Fruit fly (Drosophila melanogaster) whole organism, embryonic: ENCODE results near the gene CG11698.

Source experiments
- Bdp1 ChIP-seq: fragments of 200-800 bp; sonication (Bioruptor generic); optimal IDR thresholded peaks from 3 replicates; lab custom pipeline; 2016; ENCODE audit warnings: missing biosample characterization, missing genetic modification characterization
- CG10462 ChIP-seq: fragments of 200-800 bp; sonication (Bioruptor generic); optimal IDR thresholded peaks from 2 replicates; lab custom pipeline; 2016; ENCODE audit warnings: missing biosample characterization, missing genetic modification characterization
- CG10543 ChIP-seq: fragments of 200-800 bp; sonication (Bioruptor generic); optimal IDR thresholded peaks from 3 replicates; lab custom pipeline; 2017; ENCODE audit warnings: missing biosample characterization, mild to moderate bottlenecking, missing genetic modification characterization, moderate library complexity
- CG11247 ChIP-seq: fragments of 200-800 bp; sonication (Bioruptor generic); IDR thresholded peaks from 2 replicates; pipeline ENCODE4 v1.3.6; 2022; ENCODE audit warnings: missing biosample characterization, missing genetic modification characterization
- CG11560 ChIP-seq: fragments of 200-800 bp; sonication (Bioruptor generic); IDR thresholded peaks from 3 replicates; pipeline ENCODE4 v1.3.6; 2022; ENCODE audit warnings: missing biosample characterization, missing genetic modification characterization
- CG14667 ChIP-seq: fragments of 200-800 bp; sonication (Bioruptor generic); IDR thresholded peaks from 2 replicates; pipeline ENCODE4 v1.3.6; 2022; ENCODE audit warnings: missing biosample characterization, missing genetic modification characterization
- CG15011 ChIP-seq: fragments of 200-800 bp; sonication (Bioruptor generic); optimal IDR thresholded peaks from 3 replicates; lab custom pipeline; 2018; ENCODE audit warnings: missing biosample characterization, mild to moderate bottlenecking, missing genetic modification characterization
- CG15479 ChIP-seq: fragments of 200-800 bp; sonication (Bioruptor generic); optimal IDR thresholded peaks from 3 replicates; lab custom pipeline; 2019; ENCODE audit warnings: missing biosample characterization, mild to moderate bottlenecking, missing genetic modification characterization, moderate library complexity
- CG15696 ChIP-seq: fragments of 200-800 bp; sonication (Bioruptor generic); optimal IDR thresholded peaks from 2 replicates; lab custom pipeline; 2019; ENCODE audit warnings: missing biosample characterization, mild to moderate bottlenecking, missing genetic modification characterization, moderate library complexity
- CG1602 ChIP-seq: fragments of 200-800 bp; sonication (Bioruptor generic); optimal IDR thresholded peaks from 3 replicates; lab custom pipeline; 2016; ENCODE audit warnings: missing biosample characterization, missing genetic modification characterization
- CG16779 ChIP-seq: fragments of 200-800 bp; sonication (Bioruptor generic); IDR thresholded peaks from 2 replicates; pipeline ENCODE4 v1.3.6; 2022; ENCODE audit warnings: missing biosample characterization, missing genetic modification characterization
- CG17361 ChIP-seq: fragments of 200-800 bp; sonication (Bioruptor generic); IDR thresholded peaks from 3 replicates; pipeline ENCODE4 v1.3.6; 2022; ENCODE audit warnings: missing biosample characterization, missing genetic modification characterization
- CG2678 ChIP-seq: fragments of 200-800 bp; sonication (Bioruptor generic); optimal IDR thresholded peaks from 3 replicates; lab custom pipeline; 2019; ENCODE audit warnings: missing biosample characterization, mild to moderate bottlenecking, missing genetic modification characterization, moderate library complexity
- CG30403 ChIP-seq: fragments of 200-800 bp; sonication (Bioruptor generic); optimal IDR thresholded peaks from 3 replicates; lab custom pipeline; 2016; ENCODE audit warnings: missing biosample characterization, missing genetic modification characterization
- CG33557 ChIP-seq: fragments of 200-800 bp; sonication (Bioruptor generic); optimal IDR thresholded peaks from 2 replicates; lab custom pipeline; 2019; ENCODE audit warnings: missing biosample characterization, mild to moderate bottlenecking, missing genetic modification characterization, moderate library complexity
- CG3838 ChIP-seq: fragments of 200-800 bp; sonication (Bioruptor generic); optimal IDR thresholded peaks from 3 replicates; lab custom pipeline; 2016; ENCODE audit warnings: missing biosample characterization, missing genetic modification characterization
- CG3995 ChIP-seq: fragments of 200-800 bp; sonication (Bioruptor generic); optimal IDR thresholded peaks from 3 replicates; lab custom pipeline; 2016; ENCODE audit warnings: missing biosample characterization, missing genetic modification characterization
- CG6272 ChIP-seq: fragments of 200-800 bp; sonication (Bioruptor generic); IDR thresholded peaks from 2 replicates; pipeline ENCODE4 v1.3.6; 2022; ENCODE audit warnings: missing biosample characterization, missing genetic modification characterization
- CG9727 ChIP-seq: fragments of 200-800 bp; sonication (Bioruptor generic); optimal IDR thresholded peaks from 3 replicates; lab custom pipeline; 2017; ENCODE audit warnings: missing biosample characterization, mild to moderate bottlenecking, missing genetic modification characterization
- CG9797 ChIP-seq: fragments of 200-800 bp; sonication (Bioruptor generic); optimal IDR thresholded peaks from 3 replicates; lab custom pipeline; 2018; ENCODE audit warnings: missing biosample characterization, mild to moderate bottlenecking, missing genetic modification characterization
- CG9932 ChIP-seq: fragments of 200-800 bp; sonication (Bioruptor generic); IDR thresholded peaks from 2 replicates; pipeline ENCODE4 v1.3.6; 2022; ENCODE audit warnings: missing biosample characterization, missing genetic modification characterization
- Dad ChIP-seq: fragments of 200-800 bp; sonication (Bioruptor generic); optimal IDR thresholded peaks from 3 replicates; lab custom pipeline; 2016; ENCODE audit warnings: missing biosample characterization, missing genetic modification characterization
- ERR ChIP-seq: fragments of 200-800 bp; sonication (Bioruptor generic); optimal IDR thresholded peaks from 2 replicates; lab custom pipeline; 2016; ENCODE audit warnings: missing biosample characterization, missing genetic modification characterization
- Gug ChIP-seq: fragments of 200-800 bp; sonication (Bioruptor generic); IDR thresholded peaks from 4 replicates; pipeline ENCODE4 v1.3.6; 2022; ENCODE audit warnings: missing biosample characterization, missing genetic modification characterization
- HLH3B ChIP-seq: fragments of 200-800 bp; sonication (Bioruptor generic); IDR thresholded peaks from 2 replicates; pipeline ENCODE4 v1.3.6; 2022; ENCODE audit warnings: missing biosample characterization, missing genetic modification characterization
- HLH54F ChIP-seq: fragments of 200-800 bp; sonication (Bioruptor generic); optimal IDR thresholded peaks from 3 replicates; lab custom pipeline; 2016; ENCODE audit warnings: missing biosample characterization, missing genetic modification characterization
- NfI ChIP-seq: fragments of 200-800 bp; sonication (Bioruptor generic); optimal IDR thresholded peaks from 3 replicates; lab custom pipeline; 2018; ENCODE audit warnings: missing biosample characterization, mild to moderate bottlenecking, missing genetic modification characterization, moderate library complexity
- Side ChIP-seq: fragments of 200-800 bp; sonication (Bioruptor generic); optimal IDR thresholded peaks from 2 replicates; lab custom pipeline; 2016; ENCODE audit warnings: missing biosample characterization, missing genetic modification characterization
- amos ChIP-seq: fragments of 200-800 bp; sonication (Bioruptor generic); IDR thresholded peaks from 2 replicates; pipeline ENCODE4 v1.3.6; 2022; ENCODE audit warnings: missing biosample characterization, missing genetic modification characterization; ENCODE audit not compliant: partially characterized antibody
- chm ChIP-seq: fragments of 200-800 bp; sonication (Bioruptor generic); IDR thresholded peaks from 2 replicates; pipeline ENCODE4 v1.3.6; 2022; ENCODE audit warnings: missing biosample characterization, missing genetic modification characterization
- dimm ChIP-seq: fragments of 200-800 bp; sonication (Bioruptor generic); IDR thresholded peaks from 2 replicates; pipeline ENCODE4 v1.3.6; 2022; ENCODE audit warnings: missing biosample characterization, missing genetic modification characterization
- dmrt99B ChIP-seq: fragments of 200-800 bp; sonication (Bioruptor generic); optimal IDR thresholded peaks from 2 replicates; lab custom pipeline; 2018; ENCODE audit warnings: missing biosample characterization, mild to moderate bottlenecking, missing genetic modification characterization, moderate library complexity
- emc ChIP-seq: fragments of 200-800 bp; sonication (Bioruptor generic); optimal IDR thresholded peaks from 2 replicates; lab custom pipeline; 2016; ENCODE audit warnings: missing biosample characterization, missing genetic modification characterization
- esg ChIP-seq: fragments of 200-800 bp; sonication (Bioruptor generic); conservative IDR thresholded peaks from 2 replicates; pipeline ENCODE4 v1.3.6; 2022; ENCODE audit warnings: missing biosample characterization, missing genetic modification characterization
- gcm ChIP-seq: fragments of 200-800 bp; sonication (Bioruptor generic); optimal IDR thresholded peaks from 2 replicates; lab custom pipeline; 2019; ENCODE audit warnings: missing biosample characterization, mild to moderate bottlenecking, missing genetic modification characterization, moderate library complexity
- gem ChIP-seq: fragments of 200-800 bp; sonication (Bioruptor generic); optimal IDR thresholded peaks from 2 replicates; lab custom pipeline; 2019; ENCODE audit warnings: missing biosample characterization, mild to moderate bottlenecking, missing genetic modification characterization, moderate library complexity
- grn ChIP-seq: fragments of 200-800 bp; sonication (Bioruptor generic); optimal IDR thresholded peaks from 3 replicates; lab custom pipeline; 2017; ENCODE audit warnings: missing biosample characterization, missing genetic modification characterization
- hbn ChIP-seq: fragments of 200-800 bp; sonication (Bioruptor generic); IDR thresholded peaks from 2 replicates; pipeline ENCODE4 v1.3.6; 2022; ENCODE audit warnings: missing biosample characterization, missing genetic modification characterization; ENCODE audit not compliant: partially characterized antibody
- knrl ChIP-seq: fragments of 200-800 bp; sonication (Bioruptor generic); IDR thresholded peaks from 3 replicates; pipeline ENCODE4 v1.3.6; 2022; ENCODE audit warnings: missing biosample characterization, missing genetic modification characterization; ENCODE audit not compliant: partially characterized antibody
- lbe ChIP-seq: fragments of 200-800 bp; sonication (Bioruptor generic); optimal IDR thresholded peaks from 2 replicates; lab custom pipeline; 2016; ENCODE audit warnings: missing biosample characterization, mild to moderate bottlenecking, missing genetic modification characterization
- org-1 ChIP-seq: fragments of 200-800 bp; sonication (Bioruptor generic); optimal IDR thresholded peaks from 2 replicates; lab custom pipeline; 2017; ENCODE audit warnings: missing biosample characterization, missing genetic modification characterization
- pan ChIP-seq, 4 experiments: fragments of >200 bp in 3 of 4; fragments of 200-800 bp in 1 of 4; sonication (Bioruptor generic) in 1 of 4; optimal IDR thresholded peaks in 3 of 4; IDR thresholded peaks in 1 of 4; 2 replicates each; pipeline versions ENCODE4 v1.3.6 to Lab custom; 2017 to 2022; ENCODE audit warnings: missing biosample characterization in 2 of 4, missing genetic modification characterization in 2 of 4, mixed read lengths in 1 of 4
- pros ChIP-seq: fragments of 200-800 bp; sonication (Bioruptor generic); optimal IDR thresholded peaks from 3 replicates; lab custom pipeline; 2019; ENCODE audit warnings: missing biosample characterization, mild to moderate bottlenecking, missing genetic modification characterization, moderate library complexity
- pzg ChIP-seq: fragments of 200-800 bp; sonication (Bioruptor generic); optimal IDR thresholded peaks from 3 replicates; lab custom pipeline; 2018; ENCODE audit warnings: missing biosample characterization, mild to moderate bottlenecking, missing genetic modification characterization, moderate library complexity
- ro ChIP-seq: fragments of 200-800 bp; sonication (Bioruptor generic); IDR thresholded peaks from 2 replicates; pipeline ENCODE4 v1.3.6; 2022; ENCODE audit warnings: missing biosample characterization, missing genetic modification characterization
- schlank ChIP-seq: fragments of 200-800 bp; sonication (Bioruptor generic); optimal IDR thresholded peaks from 2 replicates; lab custom pipeline; 2018; ENCODE audit warnings: missing biosample characterization, mild to moderate bottlenecking, missing genetic modification characterization
- ssp ChIP-seq: fragments of 200-800 bp; sonication (Bioruptor generic); IDR thresholded peaks from 2 replicates; pipeline ENCODE4 v1.3.6; 2022; ENCODE audit warnings: missing biosample characterization, missing genetic modification characterization
- zen ChIP-seq: fragments of 200-800 bp; sonication (Bioruptor generic); optimal IDR thresholded peaks from 3 replicates; lab custom pipeline; 2018; ENCODE audit warnings: missing biosample characterization, mild to moderate bottlenecking, missing genetic modification characterization, moderate library complexity
- zen2 ChIP-seq: fragments of 200-800 bp; sonication (Bioruptor generic); IDR thresholded peaks from 3 replicates; pipeline ENCODE4 v1.3.6; 2022; ENCODE audit warnings: missing biosample characterization, missing genetic modification characterization; ENCODE audit not compliant: partially characterized antibody

The CG11698 gene

dm6 chr3R:8333768-8334470, 21.9 kb downstream of the CG11698 start, which contains the start of gene Poxm (continued):
- TF ChIP-seq emc (GFP tag; lab: Kevin White, UChicago), result no peak
- TF ChIP-seq pros (GFP tag; lab: Kevin White, UChicago), result no peak
- peak; percentile 96 for TF ChIP-seq CG2678 (tag; lab: Kevin White, UChicago)
- peak; percentile 90; the same call in 1 of the 2 replicates for TF ChIP-seq CG14667
- TF ChIP-seq Dad (GFP tag; lab: Kevin White, UChicago), result peak; percentile 75
- TF ChIP-seq knrl (GFP tag; lab: Robert Waterston, UW), result peak; percentile 69; the same call in 2 of the 3 replicates
- no peak for TF ChIP-seq hbn (GFP tag; lab: Robert Waterston, UW)
- peak; percentile 82 for TF ChIP-seq HLH3B (GFP tag; lab: Robert Waterston, UW)
- no peak for TF ChIP-seq ERR
- TF ChIP-seq CG3995 (GFP tag; lab: Kevin White, UChicago), result no peak
- no peak for TF ChIP-seq grn (GFP tag; lab: Kevin White, UChicago)
- TF ChIP-seq CG15011 (GFP tag; lab: Kevin White, UChicago), result peak; percentile 84
- peak; percentile 94 for TF ChIP-seq Gug (GFP tag; lab: Robert Waterston, UW)
- TF ChIP-seq gem, result peak; percentile 97
- peak; percentile 83 for TF ChIP-seq CG6272 (GFP tag; lab: Robert Waterston, UW)
- TF ChIP-seq CG11560 (tag; lab: Robert Waterston, UW), result peak; percentile 83
- no peak for TF ChIP-seq chm
- no peak for TF ChIP-seq pan (optimal IDR thresholded peaks at IDR 0.05; lab: Kevin White, UChicago)
- TF ChIP-seq pan (GFP tag; optimal IDR thresholded peaks at IDR 0.05 in 1 of 2, IDR thresholded peaks at IDR 0.05 in 1 of 2), result peak in 1 of 2 experiments; percentile 82
- TF ChIP-seq CG16779 (GFP tag; lab: Robert Waterston, UW), result no peak
- peak; percentile 84 for TF ChIP-seq CG10462 (GFP tag; lab: Kevin White, UChicago)
- TF ChIP-seq ro (GFP tag; lab: Robert Waterston, UW), result peak; percentile 86
- TF ChIP-seq CG9932 (GFP tag; lab: Robert Waterston, UW), result peak; percentile 71
- TF ChIP-seq CG10543 (GFP tag; lab: Kevin White, UChicago), result peak; percentile 85
- peak; percentile 95 for TF ChIP-seq dmrt99B (tag; lab: Kevin White, UChicago)
- TF ChIP-seq pzg (GFP tag; lab: Kevin White, UChicago), result no peak
- TF ChIP-seq HLH54F, result peak; percentile 41
- TF ChIP-seq zen (tag; lab: Kevin White, UChicago), result peak; percentile 91
- no peak for TF ChIP-seq zen2 (GFP tag; lab: Robert Waterston, UW)
- TF ChIP-seq CG11247 (GFP tag; lab: Robert Waterston, UW), result peak; percentile 63
- TF ChIP-seq dimm (GFP tag; lab: Robert Waterston, UW), result peak; percentile 55; the same call in 1 of the 2 replicates
- peak; percentile 96 for TF ChIP-seq CG9727 (GFP tag; lab: Kevin White, UChicago)
- peak; percentile 92 for TF ChIP-seq CG1602 (GFP tag; lab: Kevin White, UChicago)
- no peak; the same call in none of the 2 replicates for TF ChIP-seq amos (GFP tag; lab: Robert Waterston, UW)
- peak; percentile 88 for TF ChIP-seq CG33557
- peak; percentile 94 for TF ChIP-seq CG15696 (tag; lab: Kevin White, UChicago)
- TF ChIP-seq esg (GFP tag; lab: Robert Waterston, UW), result peak; percentile 88
- TF ChIP-seq gcm (GFP tag; lab: Kevin White, UChicago), result peak; percentile 86
- TF ChIP-seq ssp (GFP tag; lab: Robert Waterston, UW), result peak; percentile 89
- peak; percentile 44 for TF ChIP-seq Bdp1 (GFP tag; lab: Kevin White, UChicago)
- no peak for TF ChIP-seq CG15479 (GFP tag; lab: Kevin White, UChicago)
- peak; percentile 88 for TF ChIP-seq NfI (GFP tag; lab: Kevin White, UChicago)
- TF ChIP-seq Side (GFP tag; lab: Kevin White, UChicago), result peak; percentile 54
- TF ChIP-seq CG9797 (GFP tag; lab: Kevin White, UChicago), result peak; percentile 23
- TF ChIP-seq CG30403 (GFP tag; lab: Kevin White, UChicago), result peak; percentile 95
- peak; percentile 3 for TF ChIP-seq CG3838 (GFP tag; lab: Kevin White, UChicago)
- TF ChIP-seq lbe (GFP tag; lab: Kevin White, UChicago), result peak; percentile 80
- no peak for TF ChIP-seq schlank (tag; lab: Kevin White, UChicago)
- TF ChIP-seq CG17361, result peak; percentile 99
- peak; percentile 87 for TF ChIP-seq org-1 (GFP tag; lab: Kevin White, UChicago)
